Worm (Caenorhabditis elegans): ENCODE measurements around the gene W06G6.11.
A peak's percentile ranks its signal among the peaks of the same experiment; 100 is the strongest.

Gene W06G6.11

ce11 chrV:16620874-16621273, 28.2 kb downstream of the W06G6.11 start, which contains the start of gene Y70C5A.3:
TSS of gene Y70C5A.3 (minus strand) at chrV:16620923.
- TF ChIP-seq unc-39 (tag; optimal IDR thresholded peaks at IDR 0.05) (no peak), pqm-1 (tag; optimal IDR thresholded peaks at IDR 0.05) (peak; percentile 30), elt-2 (tag; optimal IDR thresholded peaks at IDR 0.05) (peak; percentile 60), mdl-1 (tag; optimal IDR thresholded peaks at IDR 0.05) (no peak), fkh-2 (tag; optimal IDR thresholded peaks at IDR 0.05) (no peak), elt-3 (tag; optimal IDR thresholded peaks at IDR 0.05) (no peak), mml-1 (tag; optimal IDR thresholded peaks at IDR 0.05) (no peak), nhr-28 (tag; optimal IDR thresholded peaks at IDR 0.05) (no peak), fos-1 (tag; optimal IDR thresholded peaks at IDR 0.05) (no peak), egl-5 (tag; optimal IDR thresholded peaks at IDR 0.05) (no peak), R02D3.7 (tag; optimal IDR thresholded peaks at IDR 0.05) (no peak), nhr-76 (tag; optimal IDR thresholded peaks at IDR 0.05) (no peak), pha-4 (tag; optimal IDR thresholded peaks at IDR 0.05) (peak; percentile 19)

- TF ChIP-seq lin-39 (tag; optimal IDR thresholded peaks at IDR 0.05) (no peak), unc-62 (GFP tag; optimal IDR thresholded peaks at IDR 0.05) (no peak), jun-1 (tag; optimal IDR thresholded peaks at IDR 0.05) (no peak), ceh-16 (tag; optimal IDR thresholded peaks at IDR 0.05) (no peak), ZK546.5 (tag; optimal IDR thresholded peaks at IDR 0.05) (no peak), pha-4 (tag; optimal IDR thresholded peaks at IDR 0.05) (no peak), ztf-11 (tag; optimal IDR thresholded peaks at IDR 0.05) (no peak), fkh-2 (tag; optimal IDR thresholded peaks at IDR 0.05) (no peak), lin-15B (tag; optimal IDR thresholded peaks at IDR 0.05) (no peak), elt-3 (tag; optimal IDR thresholded peaks at IDR 0.05) (no peak), nfya-1 (tag; optimal IDR thresholded peaks at IDR 0.05; ENCODE audit: insufficient read depth) (no peak), nhr-76 (tag; optimal IDR thresholded peaks at IDR 0.05) (no peak), elt-1 (tag; optimal IDR thresholded peaks at IDR 0.05) (no peak), pqm-1 (tag; optimal IDR thresholded peaks at IDR 0.05) (no peak)
Observed at ce11 chrV:16617462-16617861, 31.6 kb downstream of the W06G6.11 start, which contains the start of gene Y70C5A.4. TSS of gene Y70C5A.4 (plus strand) at chrV:16617762.

ce11 chrV:16610791-16611385, 38.2 kb downstream of the W06G6.11 start, which contains the start of gene srw-54:
TSS of gene srw-54 (plus strand) at chrV:16611335.
- peak; percentile 66 for TF ChIP-seq pha-4 (tag; optimal IDR thresholded peaks at IDR 0.05)
- no peak for TF ChIP-seq unc-62 (GFP tag; optimal IDR thresholded peaks at IDR 0.05)
- no peak for TF ChIP-seq nhr-76 (tag; optimal IDR thresholded peaks at IDR 0.05)
- no peak for TF ChIP-seq ztf-11 (tag; optimal IDR thresholded peaks at IDR 0.05)
- TF ChIP-seq nhr-11 (tag; optimal IDR thresholded peaks at IDR 0.05), result no peak
- no peak for TF ChIP-seq mdl-1 (tag; optimal IDR thresholded peaks at IDR 0.05)
- TF ChIP-seq elt-2 (tag; optimal IDR thresholded peaks at IDR 0.05), result peak; percentile 76
- TF ChIP-seq elt-1 (tag; optimal IDR thresholded peaks at IDR 0.05), result no peak
- no peak for TF ChIP-seq jun-1 (tag; optimal IDR thresholded peaks at IDR 0.05)
- TF ChIP-seq nhr-12 (tag; optimal IDR thresholded peaks at IDR 0.05), result no peak
- no peak for TF ChIP-seq nhr-43 (tag; optimal IDR thresholded peaks at IDR 0.05; ENCODE audit: poor library complexity, severe bottlenecking)
- peak; percentile 33 for TF ChIP-seq pqm-1 (tag; optimal IDR thresholded peaks at IDR 0.05)
- TF ChIP-seq nhr-67 (tag; optimal IDR thresholded peaks at IDR 0.05), result no peak

DNA sequence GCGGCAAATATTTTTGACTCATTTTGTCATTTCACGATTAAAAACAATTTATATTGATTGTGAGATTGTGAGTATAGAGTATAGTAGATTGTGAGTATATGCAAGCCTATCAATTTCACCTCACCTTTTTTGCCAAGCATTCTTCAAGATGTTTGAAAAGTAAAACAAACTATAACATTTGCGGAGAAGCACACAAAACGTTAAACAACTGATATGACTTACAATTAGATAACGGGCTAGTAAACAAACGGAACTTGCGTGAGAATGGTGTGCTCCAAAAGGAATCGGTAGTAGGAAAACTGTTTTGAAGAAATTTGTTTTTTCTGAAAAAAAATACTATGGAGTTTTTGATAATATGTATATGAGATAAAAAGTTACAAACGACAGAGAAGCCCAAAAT, 39.0 kb downstream of the W06G6.11 start:
- TF ChIP-seq nhr-67 (tag; optimal IDR thresholded peaks at IDR 0.05), result no peak
- peak; percentile 48 for TF ChIP-seq jun-1 (tag; optimal IDR thresholded peaks at IDR 0.05)
- no peak for TF ChIP-seq nfya-1 (tag; optimal IDR thresholded peaks at IDR 0.05; ENCODE audit: insufficient read depth)
- peak; percentile 87 for TF ChIP-seq elt-2 (tag; optimal IDR thresholded peaks at IDR 0.05)
- TF ChIP-seq fos-1 (tag; optimal IDR thresholded peaks at IDR 0.05), result no peak
- no peak for TF ChIP-seq ceh-82 (tag; optimal IDR thresholded peaks at IDR 0.05)
- peak; percentile 48 for TF ChIP-seq pha-4 (tag; optimal IDR thresholded peaks at IDR 0.05)
- TF ChIP-seq lsy-12 (tag; optimal IDR thresholded peaks at IDR 0.05), result no peak
- TF ChIP-seq nhr-12 (tag; optimal IDR thresholded peaks at IDR 0.05), result no peak
- TF ChIP-seq pqm-1 (tag; optimal IDR thresholded peaks at IDR 0.05), result peak; percentile 78

- TF ChIP-seq nhr-76 (tag; optimal IDR thresholded peaks at IDR 0.05) (no peak), ztf-11 (tag; optimal IDR thresholded peaks at IDR 0.05) (no peak), ceh-82 (tag; optimal IDR thresholded peaks at IDR 0.05) (no peak), egl-27 (tag; optimal IDR thresholded peaks at IDR 0.05) (no peak), nhr-43 (tag; optimal IDR thresholded peaks at IDR 0.05; ENCODE audit: poor library complexity, severe bottlenecking) (no peak), nhr-67 (tag; optimal IDR thresholded peaks at IDR 0.05) (no peak), nhr-25 (tag; optimal IDR thresholded peaks at IDR 0.05) (no peak), mdl-1 (tag; optimal IDR thresholded peaks at IDR 0.05) (no peak), sea-2 (GFP tag; optimal IDR thresholded peaks at IDR 0.05) (no peak), pha-4 (tag; optimal IDR thresholded peaks at IDR 0.05) (peak; percentile 56), ceh-16 (tag; optimal IDR thresholded peaks at IDR 0.05) (no peak), ama-1 (optimal IDR thresholded peaks at IDR 0.05) (no peak), elt-1 (tag; optimal IDR thresholded peaks at IDR 0.05) (no peak), fkh-2 (tag; optimal IDR thresholded peaks at IDR 0.05) (no peak), pqm-1 (tag; optimal IDR thresholded peaks at IDR 0.05) (peak; percentile 81), eor-1 (tag; optimal IDR thresholded peaks at IDR 0.05) (no peak), fos-1 (tag; optimal IDR thresholded peaks at IDR 0.05) (no peak), nhr-23 (tag; optimal IDR thresholded peaks at IDR 0.05) (no peak), elt-2 (tag; optimal IDR thresholded peaks at IDR 0.05) (peak; percentile 59), jun-1 (tag; optimal IDR thresholded peaks at IDR 0.05) (peak; percentile 63), mml-1 (tag; optimal IDR thresholded peaks at IDR 0.05) (no peak)
Observed at ce11 chrV:16608478-16608877, 40.6 kb downstream of the W06G6.11 start.
